Fruit fly (Drosophila melanogaster): ENCODE measurements around the gene CG1113.
A peak's percentile ranks its signal among the peaks of the same experiment; 100 is the strongest.

Gene CG1113

DNA sequence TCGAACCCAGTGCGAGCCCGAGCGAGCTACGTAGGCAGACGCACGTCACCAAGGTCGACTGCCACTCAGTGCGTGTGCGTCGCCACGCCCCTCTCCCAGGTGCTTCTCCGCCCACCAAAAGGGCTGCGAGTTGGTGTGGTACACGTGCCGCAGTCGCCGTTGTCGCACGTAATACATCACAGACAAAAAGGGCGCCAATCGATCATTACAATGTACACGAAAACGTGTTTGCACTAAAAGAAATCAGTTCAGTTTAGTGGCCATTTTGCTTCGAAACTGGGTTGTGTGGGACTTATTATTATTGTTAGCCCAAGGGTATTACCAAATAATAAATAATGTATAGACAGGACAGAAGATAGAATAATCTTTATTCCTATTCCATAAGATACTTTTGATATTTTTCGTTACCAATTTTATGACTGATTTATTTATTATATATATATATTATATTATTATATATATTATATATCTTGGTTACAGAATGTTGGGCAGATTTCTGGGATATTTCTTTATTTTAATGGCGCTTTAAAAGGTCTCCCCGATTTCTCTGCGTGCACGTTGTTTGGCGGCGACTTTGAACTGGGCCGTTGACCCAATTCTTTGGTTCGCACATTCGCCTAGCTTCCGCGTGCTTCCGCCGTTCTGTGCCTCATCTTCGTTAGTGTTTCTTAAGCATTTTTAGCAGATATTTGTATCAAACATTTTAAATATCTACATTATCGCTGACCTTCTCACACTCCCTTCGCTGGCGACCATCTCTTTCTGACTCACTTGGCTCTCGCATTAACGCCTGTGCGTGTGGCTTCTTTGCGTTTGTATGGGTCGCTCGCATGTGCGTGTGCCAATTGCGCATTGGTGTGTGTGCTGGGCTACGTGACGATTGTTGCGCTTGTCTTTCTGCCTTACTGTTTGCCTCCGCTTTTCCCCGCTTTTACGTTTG, 10.6 kb downstream of the CG1113 start (continued):
- TF ChIP-seq Side (GFP tag; optimal IDR thresholded peaks at IDR 0.05) (no peak), CG10267 (tag; optimal IDR thresholded peaks at IDR 0.05) (peak; percentile 83), Fer3 (tag; optimal IDR thresholded peaks at IDR 0.05) (peak; percentile 73), Gug (GFP tag; IDR thresholded peaks at IDR 0.05) (peak; percentile 60; the same call in 1 of the 4 replicates), CG8281 (tag; optimal IDR thresholded peaks at IDR 0.05) (peak; percentile 73), CoRest (tag; optimal IDR thresholded peaks at IDR 0.05) (peak; percentile 94), klu (GFP tag; IDR thresholded peaks at IDR 0.05) (peak; percentile 73; the same call in 1 of the 2 replicates), Hey (tag; optimal IDR thresholded peaks at IDR 0.05) (peak; percentile 92), CG18262 (tag; optimal IDR thresholded peaks at IDR 0.05) (peak; percentile 92), Neu2 (GFP tag; optimal IDR thresholded peaks at IDR 0.05; ENCODE audit: borderline replicate concordance) (no peak), HmgD (GFP tag; optimal IDR thresholded peaks at IDR 0.05) (no peak), exex (tag; optimal IDR thresholded peaks at IDR 0.05) (peak; percentile 24), ems (GFP tag; optimal IDR thresholded peaks at IDR 0.05) (no peak), Med (GFP tag) (peak; percentile 78), CG10209 (GFP tag; optimal IDR thresholded peaks at IDR 0.05) (peak; percentile 91), gsb (GFP tag; IDR thresholded peaks at IDR 0.05) (peak; percentile 63; the same call in 1 of the 2 replicates), CG3726 (GFP tag; IDR thresholded peaks at IDR 0.05) (0 out of 3 replicates have a peak, but pooled peaks have one; percentile 64), CG6254 (GFP tag; optimal IDR thresholded peaks at IDR 0.05) (peak; percentile 73), CkIIα-i1 (GFP tag; IDR thresholded peaks at IDR 0.05) (no peak), Hmr (GFP tag; optimal IDR thresholded peaks at IDR 0.05) (peak; percentile 89), her (GFP tag; optimal IDR thresholded peaks at IDR 0.05) (no peak), zf30C (GFP tag; optimal IDR thresholded peaks at IDR 0.05) (peak; percentile 92), TFAM (GFP tag; optimal IDR thresholded peaks at IDR 0.05) (no peak), amos (GFP tag; IDR thresholded peaks at IDR 0.05; ENCODE audit: partially characterized antibody) (no peak), nerfin-1 (tag; optimal IDR thresholded peaks at IDR 0.05) (peak; percentile 71), Taf1 (GFP tag; IDR thresholded peaks at IDR 0.05) (no peak), tio (GFP tag; optimal IDR thresholded peaks at IDR 0.05) (peak; percentile 56), vvl (GFP tag; IDR thresholded peaks at IDR 0.05) (peak; percentile 75), H2.0 (GFP tag; IDR thresholded peaks at IDR 0.05) (peak; percentile 47; the same call in 1 of the 2 replicates), MTF-1 (GFP tag; optimal IDR thresholded peaks at IDR 0.05; ENCODE audit: borderline replicate concordance) (peak; percentile 59), hth (optimal IDR thresholded peaks at IDR 0.05) (no peak), al (GFP tag; IDR thresholded peaks at IDR 0.05) (peak; percentile 79), Rfx (GFP tag; IDR thresholded peaks at IDR 0.05) (peak; percentile 83), Dip2 (GFP tag; IDR thresholded peaks at IDR 0.05) (no peak), D19A (tag; optimal IDR thresholded peaks at IDR 0.05) (peak; percentile 86), Mrtf (GFP tag; IDR thresholded peaks at IDR 0.05) (peak; percentile 66; the same call in 2 of the 3 replicates), Doc3 (GFP tag; IDR thresholded peaks at IDR 0.05; ENCODE audit: partially characterized antibody) (peak; percentile 16; the same call in 1 of the 3 replicates), lola (GFP tag; optimal IDR thresholded peaks at IDR 0.05) (peak in 1 of 3 experiments; percentile 81), gro (GFP tag; optimal IDR thresholded peaks at IDR 0.05) (peak; percentile 33), dmrt99B (tag; optimal IDR thresholded peaks at IDR 0.05) (peak; percentile 90), Sox100B (GFP tag; optimal IDR thresholded peaks at IDR 0.05) (peak; percentile 95), Mes4 (GFP tag; optimal IDR thresholded peaks at IDR 0.05) (no peak), sens-2 (GFP tag; IDR thresholded peaks at IDR 0.05) (no peak), CG7963 (GFP tag; IDR thresholded peaks at IDR 0.05; ENCODE audit: partially characterized antibody) (no peak), Lhr (GFP tag; optimal IDR thresholded peaks at IDR 0.05) (no peak), CG10654 (GFP tag; optimal IDR thresholded peaks at IDR 0.05) (peak; percentile 65), Hr3 (GFP tag; optimal IDR thresholded peaks at IDR 0.05) (peak; percentile 89), CG6683 (GFP tag; optimal IDR thresholded peaks at IDR 0.05) (peak; percentile 70)

All from whole organism, embryonic.